Worm (Caenorhabditis elegans) whole organism, mixed stage, embryonic: ENCODE measurements around the gene F47B7.3.

ENCODE experiments used
- M03D4.4 ChIP-seq: sonication (generic microtip); optimal IDR thresholded peaks from 2 replicates; lab custom pipeline; 2017; ENCODE audit warnings: mild to moderate bottlenecking, missing genetic modification characterization, missing compliant biosample characterization
- blmp-1 ChIP-seq: fragments of 150-350 bp; optimal IDR thresholded peaks from 2 replicates; lab custom pipeline; 2014; ENCODE audit warnings: missing biosample characterization, missing genetic modification characterization
- ceh-39 ChIP-seq: fragments of 150-350 bp; optimal IDR thresholded peaks from 2 replicates; lab custom pipeline; 2014; ENCODE audit warnings: missing biosample characterization, missing genetic modification characterization
- ceh-43 ChIP-seq: fragments of 200-800 bp; sonication (Bioruptor generic); optimal IDR thresholded peaks from 2 replicates; lab custom pipeline; 2018; ENCODE audit warnings: mild to moderate bottlenecking, missing genetic modification characterization, moderate library complexity, missing compliant biosample characterization
- ceh-83 ChIP-seq: fragments of 200-800 bp; sonication (Bioruptor generic); optimal IDR thresholded peaks from 2 replicates; lab custom pipeline; 2018; ENCODE audit warnings: mild to moderate bottlenecking, missing genetic modification characterization, missing compliant biosample characterization
- ces-1 ChIP-seq: fragments of 150-350 bp; optimal IDR thresholded peaks from 2 replicates; lab custom pipeline; 2014; ENCODE audit warnings: missing biosample characterization, missing genetic modification reagents, missing genetic modification characterization
- cnd-1 ChIP-seq: fragments of 200-800 bp; sonication (Bioruptor generic); optimal IDR thresholded peaks from 2 replicates; lab custom pipeline; 2018; ENCODE audit warnings: mild to moderate bottlenecking, missing genetic modification characterization, missing compliant biosample characterization
- drap-1 ChIP-seq: fragments of 200-800 bp; sonication (Bioruptor generic); optimal IDR thresholded peaks from 3 replicates; lab custom pipeline; 2018; ENCODE audit warnings: mild to moderate bottlenecking, missing genetic modification characterization, missing compliant biosample characterization
- elt-1 ChIP-seq: sonication (generic microtip); optimal IDR thresholded peaks from 2 replicates; lab custom pipeline; 2017; ENCODE audit warnings: missing genetic modification characterization, mild to moderate bottlenecking, missing compliant biosample characterization, antibody characterized with exemption, moderate library complexity, borderline replicate concordance; ENCODE audit not compliant: insufficient read depth
- elt-3 ChIP-seq: fragments of 150-350 bp; optimal IDR thresholded peaks from 2 replicates; lab custom pipeline; 2014; ENCODE audit warnings: missing biosample characterization, missing genetic modification characterization
- flh-1 ChIP-seq: fragments of 200-800 bp; sonication (Bioruptor generic); optimal IDR thresholded peaks from 2 replicates; lab custom pipeline; 2018; ENCODE audit warnings: mild to moderate bottlenecking, missing genetic modification characterization, moderate library complexity, missing compliant biosample characterization
- ham-2 ChIP-seq: fragments of 200-800 bp; sonication (Bioruptor generic); optimal IDR thresholded peaks from 2 replicates; lab custom pipeline; 2018; ENCODE audit warnings: mild to moderate bottlenecking, missing genetic modification characterization, missing compliant biosample characterization
- hlh-1 ChIP-seq: fragments of 150-350 bp; optimal IDR thresholded peaks from 2 replicates; lab custom pipeline; 2014; ENCODE audit warnings: missing biosample characterization, missing genetic modification reagents, missing genetic modification characterization
- lin-13 ChIP-seq: fragments of 150-350 bp; optimal IDR thresholded peaks from 2 replicates; lab custom pipeline; 2014; ENCODE audit warnings: missing biosample characterization, missing genetic modification characterization
- lin-32 ChIP-seq: fragments of 200-800 bp; sonication (Bioruptor generic); optimal IDR thresholded peaks from 2 replicates; lab custom pipeline; 2018; ENCODE audit warnings: mild to moderate bottlenecking, missing genetic modification characterization, missing compliant biosample characterization
- lsy-2 ChIP-seq: fragments of 150-350 bp; optimal IDR thresholded peaks from 2 replicates; lab custom pipeline; 2014; ENCODE audit warnings: missing biosample characterization, missing genetic modification characterization
- mab-5 ChIP-seq: fragments of 150-350 bp; optimal IDR thresholded peaks from 2 replicates; lab custom pipeline; 2014; ENCODE audit warnings: missing biosample characterization, missing genetic modification characterization
- mep-1 ChIP-seq: fragments of 150-350 bp; optimal IDR thresholded peaks from 2 replicates; lab custom pipeline; 2017; ENCODE audit warnings: missing biosample characterization, missing genetic modification reagents, missing genetic modification characterization, inconsistent platforms
- mls-2 ChIP-seq: sonication (generic microtip); optimal IDR thresholded peaks from 2 replicates; lab custom pipeline; 2016; ENCODE audit warnings: mild to moderate bottlenecking, missing genetic modification characterization, moderate library complexity, missing compliant biosample characterization
- nhr-12 ChIP-seq: fragments of 150-350 bp; optimal IDR thresholded peaks from 2 replicates; lab custom pipeline; 2014; ENCODE audit warnings: missing biosample characterization, missing genetic modification characterization
- nhr-2 ChIP-seq: fragments of 150-350 bp; optimal IDR thresholded peaks from 2 replicates; lab custom pipeline; 2014; ENCODE audit warnings: missing biosample characterization, missing genetic modification characterization
- nhr-237 ChIP-seq: fragments of 150-350 bp; optimal IDR thresholded peaks from 2 replicates; lab custom pipeline; 2014; ENCODE audit warnings: missing biosample characterization, missing genetic modification characterization
- nhr-76 ChIP-seq: sonication (generic microtip); optimal IDR thresholded peaks from 2 replicates; lab custom pipeline; 2017; ENCODE audit warnings: missing biosample characterization, missing genetic modification characterization
- pha-4 ChIP-seq: fragments of 150-350 bp; optimal IDR thresholded peaks from 2 replicates; lab custom pipeline; 2018; ENCODE audit warnings: missing biosample characterization, missing genetic modification reagents, missing genetic modification characterization
- sem-2 ChIP-seq: fragments of 200-800 bp; sonication (Bioruptor generic); optimal IDR thresholded peaks from 2 replicates; lab custom pipeline; 2018; ENCODE audit warnings: mild to moderate bottlenecking, missing genetic modification characterization, missing compliant biosample characterization
- snpc-4 ChIP-seq: fragments of 150-350 bp; optimal IDR thresholded peaks from 2 replicates; lab custom pipeline; 2014; ENCODE audit warnings: missing biosample characterization, missing genetic modification characterization
- sptf-1 ChIP-seq: sonication (generic microtip); optimal IDR thresholded peaks from 2 replicates; lab custom pipeline; 2017; ENCODE audit warnings: mild to moderate bottlenecking, missing genetic modification characterization, moderate library complexity, missing compliant biosample characterization
- tbx-8 ChIP-seq: fragments of 200-800 bp; sonication (Bioruptor generic); optimal IDR thresholded peaks from 2 replicates; lab custom pipeline; 2018; ENCODE audit warnings: mild to moderate bottlenecking, missing genetic modification characterization, moderate library complexity, missing compliant biosample characterization
- unc-120 ChIP-seq: sonication (generic microtip); optimal IDR thresholded peaks from 2 replicates; lab custom pipeline; 2017; ENCODE audit warnings: missing genetic modification characterization, missing compliant biosample characterization; ENCODE audit not compliant: poor library complexity, severe bottlenecking
- unc-62 ChIP-seq: fragments of 150-350 bp; optimal IDR thresholded peaks from 2 replicates; lab custom pipeline; 2014; ENCODE audit warnings: missing biosample characterization, missing genetic modification reagents, missing genetic modification characterization

F47B7.3 gene

ce11 chrX:3764295-3764694 is at the start of gene F47B7.3:
Gene F47B7.3, minus strand, starts transcription at chrX:3764395.
- TF ChIP-seq tbx-8 (GFP tag; lab: Kevin White, UChicago) (no peak), M03D4.4 (tag; lab: Kevin White, UChicago) (no peak), sem-2 (GFP tag; lab: Kevin White, UChicago) (no peak), ham-2 (GFP tag; lab: Kevin White, UChicago) (no peak), mls-2 (tag; lab: Kevin White, UChicago) (no peak), flh-1 (GFP tag; lab: Kevin White, UChicago) (no peak), mab-5 (tag; lab: Kevin White, UChicago) (no peak), nhr-12 (tag; lab: Kevin White, UChicago) (no peak), elt-1 (tag; lab: Kevin White, UChicago) (no peak), sptf-1 (tag; lab: Kevin White, UChicago) (no peak), ceh-43 (GFP tag; lab: Kevin White, UChicago) (no peak), drap-1 (GFP tag; lab: Kevin White, UChicago) (no peak), nhr-2 (tag; lab: Kevin White, UChicago) (no peak), blmp-1 (tag; lab: Kevin White, UChicago) (no peak), lin-13 (tag; lab: Kevin White, UChicago) (no peak), unc-120 (tag; lab: Kevin White, UChicago) (no peak), elt-3 (tag; lab: Kevin White, UChicago) (no peak)

- TF ChIP-seq snpc-4 = no peak
- no peak for TF ChIP-seq ceh-83 (GFP tag; lab: Kevin White, UChicago)
- no peak for TF ChIP-seq hlh-1 (tag; lab: Kevin White, UChicago)
- TF ChIP-seq nhr-2 (tag; lab: Kevin White, UChicago) = no peak
- TF ChIP-seq lin-13 (tag; lab: Kevin White, UChicago) = no peak
- no peak for TF ChIP-seq mls-2 (tag; lab: Kevin White, UChicago)
- no peak for TF ChIP-seq sptf-1 (tag; lab: Kevin White, UChicago)
- TF ChIP-seq lin-32 (GFP tag; lab: Kevin White, UChicago) = no peak
- TF ChIP-seq unc-62 (GFP tag; lab: Kevin White, UChicago) = no peak
- TF ChIP-seq elt-1 (tag; lab: Kevin White, UChicago) = no peak
- TF ChIP-seq nhr-76 (tag; lab: Kevin White, UChicago) = no peak
- no peak for TF ChIP-seq ceh-43 (GFP tag; lab: Kevin White, UChicago)
- no peak for TF ChIP-seq mab-5 (tag; lab: Kevin White, UChicago)
These were observed 43.0 kb upstream of the F47B7.3 start, which contains the start of gene F35A5.1 for ce11 chrX:3807166-3807565. Gene F35A5.1, plus strand, starts transcription at chrX:3807466.

ce11 chrX:3804837-3805236 is 40.6 kb upstream of the F47B7.3 start, which contains the start of gene F35A5.2:
Gene F35A5.2, plus strand, starts transcription at chrX:3805137.
- TF ChIP-seq hlh-1 (tag; lab: Kevin White, UChicago) = no peak
- no peak for TF ChIP-seq drap-1 (GFP tag; lab: Kevin White, UChicago)

- TF ChIP-seq pha-4 (tag; lab: Kevin White, UChicago) (peak; percentile 82), unc-120 (tag; lab: Kevin White, UChicago) (peak; percentile 26), ceh-39 (tag; lab: Kevin White, UChicago) (no peak), sptf-1 (tag; lab: Kevin White, UChicago) (peak; percentile 13), blmp-1 (tag; lab: Kevin White, UChicago) (peak; percentile 5), nhr-237 (peak; percentile 46), mep-1 (tag; lab: Kevin White, UChicago) (peak; percentile 53), ceh-43 (GFP tag; lab: Kevin White, UChicago) (peak; percentile 9), unc-62 (GFP tag; lab: Kevin White, UChicago) (peak; percentile 4), lsy-2 (tag; lab: Kevin White, UChicago) (peak; percentile 38), ces-1 (GFP tag; lab: Kevin White, UChicago) (peak; percentile 98), elt-3 (tag; lab: Kevin White, UChicago) (no peak), nhr-12 (tag; lab: Kevin White, UChicago) (no peak), cnd-1 (tag; lab: Kevin White, UChicago) (no peak), lin-13 (tag; lab: Kevin White, UChicago) (peak; percentile 94)
These were observed 39.1 kb upstream of the F47B7.3 start, which contains the start of gene F35A5.8 for ce11 chrX:3803314-3803713. Gene F35A5.8, minus strand, starts transcription at chrX:3803464.
